Fruit fly (Drosophila melanogaster) whole organism, embryonic: ENCODE data around the gene Sf3a2.

Experiments
- Aef1 ChIP-seq: fragments of 200-800 bp; sonication (Bioruptor generic); IDR thresholded peaks from 3 replicates; pipeline ENCODE4 v1.3.6; 2022; ENCODE audit warnings: missing biosample characterization, missing genetic modification characterization
- Awh ChIP-seq: fragments of 200-800 bp; sonication (Bioruptor generic); IDR thresholded peaks from 2 replicates; pipeline ENCODE4, ENCODE4 v1.3.6; 2022; ENCODE audit warnings: missing biosample characterization, missing genetic modification characterization
- CG10366 ChIP-seq: fragments of 200-800 bp; sonication (Bioruptor generic); IDR thresholded peaks from 2 replicates; pipeline ENCODE4 v1.3.6; 2022; ENCODE audit warnings: missing biosample characterization, missing genetic modification characterization
- CG10654 ChIP-seq: fragments of 200-800 bp; sonication (Bioruptor generic); optimal IDR thresholded peaks from 2 replicates; lab custom pipeline; 2016; ENCODE audit warnings: missing biosample characterization, missing genetic modification characterization
- CG11398 ChIP-seq: fragments of 200-800 bp; sonication (Bioruptor generic); optimal IDR thresholded peaks from 2 replicates; lab custom pipeline; 2016; ENCODE audit warnings: missing biosample characterization, missing genetic modification characterization
- CG12155 ChIP-seq: fragments of 200-800 bp; sonication (Bioruptor generic); optimal IDR thresholded peaks from 3 replicates; lab custom pipeline; 2016; ENCODE audit warnings: missing biosample characterization, missing genetic modification characterization
- CG12236 ChIP-seq: fragments of 200-800 bp; sonication (Bioruptor generic); optimal IDR thresholded peaks from 2 replicates; lab custom pipeline; 2016; ENCODE audit warnings: missing biosample characterization, missing genetic modification characterization
- CG12942 ChIP-seq: fragments of 200-800 bp; sonication (Bioruptor generic); optimal IDR thresholded peaks from 3 replicates; lab custom pipeline; 2016; ENCODE audit warnings: missing biosample characterization, missing genetic modification characterization
- CG13424 ChIP-seq: fragments of 200-800 bp; sonication (Bioruptor generic); optimal IDR thresholded peaks from 2 replicates; lab custom pipeline; 2019; ENCODE audit warnings: missing biosample characterization, mild to moderate bottlenecking, missing genetic modification characterization, moderate library complexity
- CG1602 ChIP-seq: fragments of 200-800 bp; sonication (Bioruptor generic); optimal IDR thresholded peaks from 3 replicates; lab custom pipeline; 2016; ENCODE audit warnings: missing biosample characterization, missing genetic modification characterization
- CG1603 ChIP-seq: fragments of 200-800 bp; sonication (Bioruptor generic); optimal IDR thresholded peaks from 2 replicates; lab custom pipeline; 2019; ENCODE audit warnings: missing biosample characterization, mild to moderate bottlenecking, missing genetic modification characterization, moderate library complexity
- CG17359 ChIP-seq: fragments of 200-800 bp; sonication (Bioruptor generic); optimal IDR thresholded peaks from 3 replicates; lab custom pipeline; 2018; ENCODE audit warnings: missing biosample characterization, mild to moderate bottlenecking, missing genetic modification characterization, moderate library complexity
- CG17385 ChIP-seq: fragments of 200-800 bp; sonication (Bioruptor generic); optimal IDR thresholded peaks from 3 replicates; lab custom pipeline; 2018; ENCODE audit warnings: missing biosample characterization, mild to moderate bottlenecking, missing genetic modification characterization
- CG17568 ChIP-seq: fragments of 200-800 bp; sonication (Bioruptor generic); optimal IDR thresholded peaks from 2 replicates; lab custom pipeline; 2018; ENCODE audit warnings: missing biosample characterization, mild to moderate bottlenecking, missing genetic modification characterization, moderate library complexity
- CG17912 ChIP-seq: fragments of 200-800 bp; sonication (Bioruptor generic); optimal IDR thresholded peaks from 2 replicates; lab custom pipeline; 2018; ENCODE audit warnings: missing biosample characterization, mild to moderate bottlenecking, missing genetic modification characterization
- CG18262 ChIP-seq: fragments of 200-800 bp; optimal IDR thresholded peaks from 3 replicates; lab custom pipeline; 2019; ENCODE audit warnings: missing biosample characterization, mild to moderate bottlenecking, missing genetic modification characterization, moderate library complexity
- CG18764 ChIP-seq: fragments of 200-800 bp; sonication (Bioruptor generic); optimal IDR thresholded peaks from 3 replicates; lab custom pipeline; 2016; ENCODE audit warnings: missing biosample characterization, missing genetic modification characterization
- CG3163 ChIP-seq: fragments of 200-800 bp; sonication (Bioruptor generic); optimal IDR thresholded peaks from 3 replicates; lab custom pipeline; 2016; ENCODE audit warnings: missing biosample characterization, missing genetic modification characterization
- CG33213 ChIP-seq: fragments of 200-800 bp; sonication (Bioruptor generic); optimal IDR thresholded peaks from 3 replicates; lab custom pipeline; 2016; ENCODE audit warnings: missing biosample characterization, missing genetic modification characterization
- CG4282 ChIP-seq: fragments of 200-800 bp; sonication (Bioruptor generic); optimal IDR thresholded peaks from 2 replicates; lab custom pipeline; 2016; ENCODE audit warnings: missing biosample characterization, missing genetic modification characterization
- CG6654 ChIP-seq: fragments of 200-800 bp; sonication (Bioruptor generic); optimal IDR thresholded peaks from 2 replicates; lab custom pipeline; 2017; ENCODE audit warnings: missing biosample characterization, mild to moderate bottlenecking, missing genetic modification characterization
- CG6683 ChIP-seq: fragments of 200-800 bp; sonication (Bioruptor generic); optimal IDR thresholded peaks from 2 replicates; lab custom pipeline; 2017; ENCODE audit warnings: missing biosample characterization, mild to moderate bottlenecking, missing genetic modification characterization, missing genetic modification reagents
- CG6791 ChIP-seq: fragments of 200-800 bp; sonication (Bioruptor generic); IDR thresholded peaks from 3 replicates; pipeline ENCODE4 v1.3.6; 2022; ENCODE audit warnings: missing biosample characterization, missing genetic modification characterization; ENCODE audit not compliant: partially characterized antibody
- CG8478 ChIP-seq: fragments of >200 bp; optimal IDR thresholded peaks from 2 replicates; lab custom pipeline; 2018
- CG9215 ChIP-seq: fragments of 200-800 bp; sonication (Bioruptor generic); IDR thresholded peaks from 2 replicates; pipeline ENCODE4 v1.3.6; 2022; ENCODE audit warnings: missing biosample characterization, missing genetic modification characterization
- CTCF ChIP-seq: fragments of 200-800 bp; sonication (Bioruptor generic); optimal IDR thresholded peaks from 2 replicates; lab custom pipeline; 2017; ENCODE audit warnings: missing biosample characterization, mild to moderate bottlenecking, missing genetic modification characterization, moderate library complexity
- D19B ChIP-seq: fragments of 200-800 bp; sonication (Bioruptor generic); optimal IDR thresholded peaks from 2 replicates; lab custom pipeline; 2017; ENCODE audit warnings: missing biosample characterization, mild to moderate bottlenecking, missing genetic modification characterization
- HLHmδ ChIP-seq: fragments of 200-800 bp; sonication (Bioruptor generic); optimal IDR thresholded peaks from 2 replicates; lab custom pipeline; 2018; ENCODE audit warnings: missing biosample characterization, mild to moderate bottlenecking, missing genetic modification characterization, moderate library complexity
- Hr39 ChIP-seq: fragments of >200 bp; optimal IDR thresholded peaks from 2 replicates; lab custom pipeline; 2017
- Mrtf ChIP-seq: fragments of 200-800 bp; sonication (Bioruptor generic); IDR thresholded peaks from 3 replicates; pipeline ENCODE4 v1.3.6; 2022; ENCODE audit warnings: missing biosample characterization, missing genetic modification characterization
- NC2α ChIP-seq: fragments of 200-800 bp; sonication (Bioruptor generic); optimal IDR thresholded peaks from 2 replicates; lab custom pipeline; 2016; ENCODE audit warnings: missing biosample characterization, missing genetic modification characterization
- Nf-YA ChIP-seq: fragments of 200-800 bp; sonication (Bioruptor generic); IDR thresholded peaks from 2 replicates; pipeline ENCODE4 v1.3.6; 2022; ENCODE audit warnings: missing biosample characterization, missing genetic modification characterization
- Pdp1 ChIP-seq, 2 experiments: fragments of 200-800 bp; sonication (Bioruptor generic); optimal IDR thresholded peaks; 3 replicates each; lab custom pipeline; 2016; ENCODE audit warnings: missing biosample characterization in 2 of 2, missing genetic modification characterization in 2 of 2, mild to moderate bottlenecking in 1 of 2, moderate library complexity in 1 of 2
- Side ChIP-seq: fragments of 200-800 bp; sonication (Bioruptor generic); optimal IDR thresholded peaks from 2 replicates; lab custom pipeline; 2016; ENCODE audit warnings: missing biosample characterization, missing genetic modification characterization
- Spps ChIP-seq: fragments of 200-800 bp; sonication (Bioruptor generic); optimal IDR thresholded peaks from 2 replicates; lab custom pipeline; 2018; ENCODE audit warnings: missing biosample characterization, mild to moderate bottlenecking, missing genetic modification characterization
- ara ChIP-seq: fragments of 200-800 bp; sonication (Bioruptor generic); IDR thresholded peaks from 2 replicates; pipeline ENCODE4 v1.3.6; 2022; ENCODE audit warnings: missing biosample characterization, missing genetic modification characterization
- caup ChIP-seq: fragments of 200-800 bp; sonication (Bioruptor generic); optimal IDR thresholded peaks from 3 replicates; lab custom pipeline; 2017; ENCODE audit warnings: missing biosample characterization, mild to moderate bottlenecking, missing genetic modification characterization, moderate library complexity; ENCODE audit not compliant: severe bottlenecking
- cwo ChIP-seq: fragments of 200-800 bp; sonication (Bioruptor generic); optimal IDR thresholded peaks from 3 replicates; lab custom pipeline; 2017; ENCODE audit warnings: missing biosample characterization, missing genetic modification characterization, mild to moderate bottlenecking, moderate library complexity, missing genetic modification reagents
- disco-r ChIP-seq: fragments of 200-800 bp; sonication (Bioruptor generic); optimal IDR thresholded peaks from 2 replicates; lab custom pipeline; 2016; ENCODE audit warnings: missing biosample characterization, missing genetic modification characterization
- dpn ChIP-seq, 2 experiments: fragments of 200-800 bp; sonication (Bioruptor generic); optimal IDR thresholded peaks; 3 replicates each; lab custom pipeline; 2016; ENCODE audit warnings: missing biosample characterization in 2 of 2, missing genetic modification characterization in 2 of 2
- h ChIP-seq: fragments of >200 bp; optimal IDR thresholded peaks from 2 replicates; lab custom pipeline; 2017
- hkb ChIP-seq, 2 experiments: fragments of 200-800 bp in 1 of 2; fragments of >200 bp in 1 of 2; sonication (Bioruptor generic) in 1 of 2; IDR thresholded peaks in 1 of 2; optimal IDR thresholded peaks in 1 of 2; 2 replicates each; pipeline versions ENCODE4 v1.3.6 to Lab custom; 2017 to 2022; ENCODE audit warnings: missing biosample characterization in 1 of 2, missing genetic modification characterization in 1 of 2
- jing ChIP-seq: fragments of 200-800 bp; sonication (Bioruptor generic); optimal IDR thresholded peaks from 2 replicates; lab custom pipeline; 2018; ENCODE audit warnings: missing biosample characterization, mild to moderate bottlenecking, missing genetic modification characterization
- kah ChIP-seq: fragments of 200-800 bp; sonication (Bioruptor generic); optimal IDR thresholded peaks from 2 replicates; lab custom pipeline; 2018; ENCODE audit warnings: missing biosample characterization, mild to moderate bottlenecking, missing genetic modification characterization
- mam ChIP-seq: fragments of 200-800 bp; sonication (Bioruptor generic); optimal IDR thresholded peaks from 3 replicates; lab custom pipeline; 2016; ENCODE audit warnings: missing biosample characterization, missing genetic modification characterization
- oc ChIP-seq: fragments of 200-800 bp; sonication (Bioruptor generic); optimal IDR thresholded peaks from 2 replicates; lab custom pipeline; 2018; ENCODE audit warnings: missing biosample characterization, mild to moderate bottlenecking, missing genetic modification characterization, moderate library complexity
- rib ChIP-seq: fragments of 200-800 bp; sonication (Bioruptor generic); IDR thresholded peaks from 2 replicates; pipeline ENCODE4 v1.3.6; 2022; ENCODE audit warnings: missing biosample characterization, missing genetic modification characterization
- scrt ChIP-seq: fragments of 200-800 bp; sonication (Bioruptor generic); optimal IDR thresholded peaks from 2 replicates; lab custom pipeline; 2018; ENCODE audit warnings: missing biosample characterization, mild to moderate bottlenecking, missing genetic modification characterization, moderate library complexity
- slp2 ChIP-seq: fragments of 200-800 bp; sonication (Bioruptor generic); optimal IDR thresholded peaks from 2 replicates; lab custom pipeline; 2016; ENCODE audit warnings: missing biosample characterization, missing genetic modification characterization
- sob ChIP-seq: fragments of 200-800 bp; sonication (Bioruptor generic); IDR thresholded peaks from 2 replicates; pipeline ENCODE4 v1.3.6; 2022; ENCODE audit warnings: missing biosample characterization, missing genetic modification characterization

Sf3a2 gene

DNA sequence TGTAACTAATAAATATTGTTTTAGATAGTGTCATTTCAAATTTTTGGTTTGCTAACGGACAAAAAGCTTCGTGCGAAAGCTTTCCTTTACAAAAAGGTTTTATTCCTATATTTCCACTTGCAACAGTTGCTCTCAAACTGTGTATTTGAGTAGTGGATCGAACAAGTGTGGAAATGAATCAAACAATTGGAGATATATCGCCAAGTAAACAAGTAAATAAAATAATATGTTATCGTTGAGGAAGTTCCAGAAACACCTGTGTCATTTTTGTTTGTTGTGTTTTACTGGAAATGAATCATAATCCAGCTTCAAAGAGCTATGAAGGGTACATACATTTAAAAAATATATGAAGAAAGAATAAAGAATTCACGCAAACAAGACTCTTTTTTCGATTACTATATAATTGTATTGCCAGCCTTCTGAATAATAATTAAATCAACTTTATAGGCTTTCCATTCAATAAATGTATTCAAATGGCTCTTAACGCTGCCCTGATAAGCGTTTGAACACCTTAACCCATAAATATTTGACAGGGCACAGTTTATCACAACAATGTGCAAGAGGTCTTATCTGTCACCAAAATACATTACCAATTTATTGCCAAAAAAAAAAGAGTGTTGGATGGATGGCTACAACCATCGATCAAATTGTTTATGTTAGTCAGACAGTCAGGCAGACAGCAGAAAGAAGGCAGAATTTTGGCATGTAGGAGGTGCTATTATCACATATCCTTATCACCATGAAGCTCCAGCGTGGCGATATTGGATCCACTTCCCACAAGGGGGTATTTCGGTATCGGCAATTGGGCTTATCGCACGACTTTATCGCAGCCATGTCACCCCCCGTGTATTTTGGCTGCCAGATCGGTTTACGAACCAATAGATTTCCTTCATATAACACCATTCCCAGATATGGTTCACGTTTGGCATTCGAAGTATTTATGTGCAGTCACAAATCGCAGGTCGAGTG, 22.0 kb upstream of the Sf3a2 start (continued):
- TF ChIP-seq CG17359 (tag; lab: Kevin White, UChicago) (no peak), CG1603 (peak; percentile 17), Pdp1 (GFP tag; optimal IDR thresholded peaks at IDR 0.05; lab: Kevin White, UChicago) (no peak), Side (GFP tag; lab: Kevin White, UChicago) (no peak), CG4282 (no peak), CG6654 (peak; percentile 98), CG9215 (GFP tag; lab: Robert Waterston, UW) (no peak), CG1602 (GFP tag; lab: Kevin White, UChicago) (no peak), NC2α (GFP tag; lab: Kevin White, UChicago) (no peak), CG12236 (no peak), HLHmδ (GFP tag; lab: Kevin White, UChicago) (no peak), Awh (0 out of 2 replicates have a peak, but pooled peaks have one; percentile 16), sob (no peak), CG17912 (no peak), CG13424 (tag; lab: Kevin White, UChicago) (peak; percentile 18), jing (GFP tag; lab: Kevin White, UChicago) (no peak), Mrtf (GFP tag; lab: Robert Waterston, UW) (no peak), mam (no peak), Spps (tag; lab: Kevin White, UChicago) (peak; percentile 12), CG17385 (GFP tag; lab: Kevin White, UChicago) (no peak), CG6791 (no peak), rib (no peak), Hr39 (lab: Kevin White, UChicago) (no peak), CTCF (GFP tag; lab: Kevin White, UChicago) (peak; percentile 50), CG17568 (GFP tag; lab: Kevin White, UChicago) (peak; percentile 32), kah (no peak), Aef1 (GFP tag; lab: Robert Waterston, UW) (no peak), oc (no peak), CG3163 (no peak), disco-r (GFP tag; lab: Kevin White, UChicago) (no peak), CG10366 (GFP tag; lab: Robert Waterston, UW) (no peak), ara (GFP tag; lab: Robert Waterston, UW) (no peak), hkb (optimal IDR thresholded peaks at IDR 0.05; lab: Kevin White, UChicago) (no peak), hkb (GFP tag; IDR thresholded peaks at IDR 0.05; lab: Robert Waterston, UW) (no peak), caup (GFP tag; lab: Kevin White, UChicago) (peak; percentile 20), CG8478 (no peak), CG18764 (no peak), CG18262 (tag; lab: Kevin White, UChicago) (no peak), dpn (GFP tag; optimal IDR thresholded peaks at IDR 0.05; lab: Kevin White, UChicago) (no peak), CG6683 (GFP tag; lab: Kevin White, UChicago) (no peak), cwo (GFP tag; lab: Kevin White, UChicago) (peak; percentile 9), scrt (peak; percentile 10), slp2 (GFP tag; lab: Kevin White, UChicago) (no peak), CG12942 (GFP tag; lab: Kevin White, UChicago) (no peak), D19B (no peak), CG12155 (no peak), CG11398 (no peak), CG10654 (GFP tag; lab: Kevin White, UChicago) (no peak), h (lab: Kevin White, UChicago) (no peak), CG33213 (GFP tag; lab: Kevin White, UChicago) (no peak), Nf-YA (GFP tag; lab: Robert Waterston, UW) (no peak)
